Worm (Caenorhabditis elegans): ENCODE results near the gene C53A5.13.

Gene C53A5.13

DNA sequence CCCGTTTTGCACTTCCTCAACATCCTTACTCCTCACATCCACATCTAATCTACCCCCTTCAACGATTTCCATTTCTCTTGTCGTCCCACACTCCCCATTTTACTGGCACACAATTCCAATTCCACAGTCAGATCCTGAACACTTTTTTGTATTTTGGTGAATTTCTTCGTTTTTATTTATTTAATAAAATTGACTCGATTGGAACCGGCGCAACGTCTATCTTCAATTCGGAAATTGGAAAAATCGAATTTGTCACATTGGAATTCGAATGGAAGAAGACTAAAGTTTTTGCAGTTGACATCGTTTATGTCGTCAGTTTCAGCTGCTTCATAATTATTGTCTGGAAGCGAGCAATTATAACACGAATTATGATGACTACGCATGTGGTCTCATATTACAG is 19.5 kb upstream of the C53A5.13 start:
- TF ChIP-seq blmp-1 (tag; optimal IDR thresholded peaks at IDR 0.05) (no peak), tbx-8 (GFP tag; optimal IDR thresholded peaks at IDR 0.05) (no peak), lsy-2 (tag; optimal IDR thresholded peaks at IDR 0.05) (no peak), ceh-39 (tag; optimal IDR thresholded peaks at IDR 0.05) (no peak), ces-1 (GFP tag; optimal IDR thresholded peaks at IDR 0.05) (no peak), nhr-28 (tag; optimal IDR thresholded peaks at IDR 0.05) (no peak), sptf-1 (tag; optimal IDR thresholded peaks at IDR 0.05) (no peak), zip-8 (tag; optimal IDR thresholded peaks at IDR 0.05) (no peak)

DNA sequence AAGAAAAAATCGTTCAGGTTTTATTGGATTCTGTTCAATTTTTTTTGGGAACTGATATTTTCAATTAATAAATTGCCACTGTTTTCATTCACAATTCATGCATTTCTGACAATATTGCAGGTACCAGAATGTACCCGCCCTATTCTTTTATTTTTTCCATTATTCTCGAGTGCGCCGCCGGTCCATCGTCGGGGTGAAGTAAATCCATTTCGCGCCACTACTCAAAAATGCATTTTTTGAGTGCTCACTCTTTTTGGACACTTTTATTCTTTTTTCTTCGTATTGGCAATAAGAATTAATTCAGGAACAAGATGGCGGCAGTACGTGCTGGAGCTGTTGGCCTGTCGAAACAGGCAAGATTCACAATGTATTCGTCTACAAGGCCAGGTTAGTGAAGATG is 15.9 kb upstream of the C53A5.13 start, which contains the start of gene kcnl-4:
kcnl-4 (plus strand) TSS at position 301 of the 400 bp plus-strand sequence.
- no peak for TF ChIP-seq ceh-43 (GFP tag; optimal IDR thresholded peaks at IDR 0.05)
- TF ChIP-seq blmp-1 (tag; optimal IDR thresholded peaks at IDR 0.05), result no peak
- no peak for TF ChIP-seq unc-62 (GFP tag; optimal IDR thresholded peaks at IDR 0.05)
- TF ChIP-seq ztf-11 (tag; optimal IDR thresholded peaks at IDR 0.05), result no peak
- TF ChIP-seq elt-3 (tag; optimal IDR thresholded peaks at IDR 0.05), result no peak
- no peak for TF ChIP-seq unc-39 (tag; optimal IDR thresholded peaks at IDR 0.05)
- no peak for TF ChIP-seq ceh-83 (GFP tag; optimal IDR thresholded peaks at IDR 0.05)
- no peak for TF ChIP-seq zip-8 (tag; optimal IDR thresholded peaks at IDR 0.05)
- no peak for TF ChIP-seq nhr-12 (tag; optimal IDR thresholded peaks at IDR 0.05)
- no peak for TF ChIP-seq ceh-39 (tag; optimal IDR thresholded peaks at IDR 0.05)
- no peak for TF ChIP-seq M03D4.4 (tag; optimal IDR thresholded peaks at IDR 0.05)
- TF ChIP-seq snpc-4 (tag; optimal IDR thresholded peaks at IDR 0.05), result no peak
- no peak for TF ChIP-seq mep-1 (tag; optimal IDR thresholded peaks at IDR 0.05)
- TF ChIP-seq bed-3 (GFP tag; optimal IDR thresholded peaks at IDR 0.05), result no peak

- TF ChIP-seq nhr-28 (tag; optimal IDR thresholded peaks at IDR 0.05), result no peak
- TF ChIP-seq sem-2 (GFP tag; optimal IDR thresholded peaks at IDR 0.05), result no peak
- TF ChIP-seq ces-1 (GFP tag; optimal IDR thresholded peaks at IDR 0.05), result no peak
- no peak for TF ChIP-seq nhr-237 (tag; optimal IDR thresholded peaks at IDR 0.05)
- no peak for TF ChIP-seq ztf-11 (tag; optimal IDR thresholded peaks at IDR 0.05)
- TF ChIP-seq snpc-4 (tag; optimal IDR thresholded peaks at IDR 0.05), result no peak
- no peak for TF ChIP-seq unc-62 (GFP tag; optimal IDR thresholded peaks at IDR 0.05)
- no peak for TF ChIP-seq mep-1 (tag; optimal IDR thresholded peaks at IDR 0.05)
- TF ChIP-seq lin-13 (tag; optimal IDR thresholded peaks at IDR 0.05), result no peak
- no peak for TF ChIP-seq sptf-1 (tag; optimal IDR thresholded peaks at IDR 0.05)
- no peak for TF ChIP-seq M03D4.4 (tag; optimal IDR thresholded peaks at IDR 0.05)
- no peak for TF ChIP-seq elt-3 (tag; optimal IDR thresholded peaks at IDR 0.05)
- no peak for TF ChIP-seq elt-1 (tag; optimal IDR thresholded peaks at IDR 0.05; ENCODE audit: borderline replicate concordance, insufficient read depth)
- no peak for TF ChIP-seq zip-8 (tag; optimal IDR thresholded peaks at IDR 0.05)
- TF ChIP-seq hlh-1 (tag; optimal IDR thresholded peaks at IDR 0.05), result no peak
- TF ChIP-seq lin-32 (GFP tag; optimal IDR thresholded peaks at IDR 0.05), result no peak
- TF ChIP-seq mls-2 (tag; optimal IDR thresholded peaks at IDR 0.05), result no peak
- no peak for TF ChIP-seq ham-2 (GFP tag; optimal IDR thresholded peaks at IDR 0.05)
Observed at ce11 chrV:14532374-14532773, 14.3 kb upstream of the C53A5.13 start.

ce11 chrV:14536274-14536673 is 10.4 kb upstream of the C53A5.13 start, which contains the start of gene tag-191:
Gene tag-191 (minus strand): TSS chrV:14536374.
- TF ChIP-seq unc-120 (tag; optimal IDR thresholded peaks at IDR 0.05; ENCODE audit: poor library complexity, severe bottlenecking), result no peak
- TF ChIP-seq drap-1 (GFP tag; optimal IDR thresholded peaks at IDR 0.05), result no peak
- no peak for TF ChIP-seq tbx-8 (GFP tag; optimal IDR thresholded peaks at IDR 0.05)
- no peak for TF ChIP-seq sem-2 (GFP tag; optimal IDR thresholded peaks at IDR 0.05)
- TF ChIP-seq nhr-76 (tag; optimal IDR thresholded peaks at IDR 0.05), result no peak
- TF ChIP-seq sptf-1 (tag; optimal IDR thresholded peaks at IDR 0.05), result no peak
- TF ChIP-seq snpc-4 (tag; optimal IDR thresholded peaks at IDR 0.05), result no peak
- TF ChIP-seq flh-1 (GFP tag; optimal IDR thresholded peaks at IDR 0.05), result no peak
- TF ChIP-seq ceh-39 (tag; optimal IDR thresholded peaks at IDR 0.05), result no peak
- TF ChIP-seq M03D4.4 (tag; optimal IDR thresholded peaks at IDR 0.05), result no peak
- TF ChIP-seq pha-4 (tag; optimal IDR thresholded peaks at IDR 0.05), result no peak
- TF ChIP-seq mls-2 (tag; optimal IDR thresholded peaks at IDR 0.05), result no peak
- no peak for TF ChIP-seq elt-1 (tag; optimal IDR thresholded peaks at IDR 0.05; ENCODE audit: borderline replicate concordance, insufficient read depth)
- no peak for TF ChIP-seq ham-2 (GFP tag; optimal IDR thresholded peaks at IDR 0.05)
- no peak for TF ChIP-seq unc-62 (GFP tag; optimal IDR thresholded peaks at IDR 0.05)
- no peak for TF ChIP-seq lin-13 (tag; optimal IDR thresholded peaks at IDR 0.05)
- no peak for TF ChIP-seq blmp-1 (tag; optimal IDR thresholded peaks at IDR 0.05)
- TF ChIP-seq zip-8 (tag; optimal IDR thresholded peaks at IDR 0.05), result no peak
- no peak for TF ChIP-seq mab-5 (tag; optimal IDR thresholded peaks at IDR 0.05)
- TF ChIP-seq nhr-2 (tag; optimal IDR thresholded peaks at IDR 0.05), result no peak
